Worm (Caenorhabditis elegans) whole organism, L3 larva: ENCODE data around the gene R102.6.

Experiments
- ZK546.5 ChIP-seq: sonication (generic microtip); optimal IDR thresholded peaks from 2 replicates; lab custom pipeline; 2017; ENCODE audit warnings: missing biosample characterization, missing genetic modification characterization
- ceh-82 ChIP-seq: fragments of 150-350 bp; optimal IDR thresholded peaks from 2 replicates; lab custom pipeline; 2014; ENCODE audit warnings: missing biosample characterization, missing genetic modification characterization
- egl-27 ChIP-seq: sonication (generic microtip); optimal IDR thresholded peaks from 4 replicates; lab custom pipeline; 2017; ENCODE audit warnings: missing biosample characterization, missing genetic modification reagents, missing genetic modification characterization
- fkh-2 ChIP-seq: fragments of 150-350 bp; optimal IDR thresholded peaks from 2 replicates; lab custom pipeline; 2014; ENCODE audit warnings: missing biosample characterization, missing genetic modification reagents, missing genetic modification characterization
- hmg-11 ChIP-seq: sonication (generic microtip); optimal IDR thresholded peaks from 2 replicates; lab custom pipeline; 2016; ENCODE audit warnings: missing genetic modification characterization, missing compliant biosample characterization
- nfya-1 ChIP-seq: sonication (generic microtip); optimal IDR thresholded peaks from 2 replicates; lab custom pipeline; 2017; ENCODE audit warnings: missing genetic modification characterization, mild to moderate bottlenecking, missing compliant biosample characterization, antibody characterized with exemption, moderate library complexity; ENCODE audit not compliant: insufficient read depth
- nhr-12 ChIP-seq: fragments of 150-350 bp; optimal IDR thresholded peaks from 2 replicates; lab custom pipeline; 2014; ENCODE audit warnings: missing biosample characterization, missing genetic modification characterization
- nhr-237 ChIP-seq: fragments of 150-350 bp; optimal IDR thresholded peaks from 2 replicates; lab custom pipeline; 2014; ENCODE audit warnings: missing biosample characterization, missing genetic modification characterization
- nhr-25 ChIP-seq: sonication (generic microtip); optimal IDR thresholded peaks from 2 replicates; lab custom pipeline; 2017; ENCODE audit warnings: missing biosample characterization, missing genetic modification characterization
- nhr-77 ChIP-seq: fragments of 150-350 bp; optimal IDR thresholded peaks from 2 replicates; lab custom pipeline; 2014; ENCODE audit warnings: missing biosample characterization, missing genetic modification characterization
- pha-4 ChIP-seq: fragments of 150-350 bp; optimal IDR thresholded peaks from 2 replicates; lab custom pipeline; 2014; ENCODE audit warnings: missing biosample characterization, missing genetic modification reagents, missing genetic modification characterization
- pqm-1 ChIP-seq: fragments of 150-350 bp; optimal IDR thresholded peaks from 2 replicates; lab custom pipeline; 2017; ENCODE audit warnings: missing biosample characterization, missing genetic modification characterization, inconsistent platforms
- ztf-11 ChIP-seq: fragments of 150-350 bp; optimal IDR thresholded peaks from 2 replicates; lab custom pipeline; 2014; ENCODE audit warnings: missing biosample characterization, missing genetic modification characterization

- TF ChIP-seq egl-27 (no peak), nhr-12 (tag; lab: Kevin White, UChicago) (no peak), nfya-1 (tag; lab: Kevin White, UChicago) (peak; percentile 87), pqm-1 (tag; lab: Kevin White, UChicago) (peak; percentile 2), nhr-25 (tag; lab: Kevin White, UChicago) (peak; percentile 69), ceh-82 (no peak), ztf-11 (tag; lab: Kevin White, UChicago) (no peak), nhr-77 (tag; lab: Kevin White, UChicago) (no peak), hmg-11 (tag; lab: Kevin White, UChicago) (peak; percentile 46), nhr-237 (tag; lab: Kevin White, UChicago) (no peak), pha-4 (peak; percentile 90), ZK546.5 (tag; lab: Kevin White, UChicago) (no peak), fkh-2 (tag; lab: Kevin White, UChicago) (no peak)
These were observed 28.8 kb upstream of the R102.6 start, which contains the start of the genes orc-5 and cyb-1 for ce11 chrIV:10734527-10735436.
